Worm (Caenorhabditis elegans): Measurements from ENCODE around the gene Y45F10B.3.

Gene Y45F10B.3

ce11 chrIV:13609755-13610154 lies 16.3 kb downstream of the Y45F10B.3 start, which contains the start of gene C08F11.13 (continued):
- TF ChIP-seq ceh-32 (tag; optimal IDR thresholded peaks at IDR 0.05; ENCODE audit: poor library complexity) (no peak), egl-27 (tag; optimal IDR thresholded peaks at IDR 0.05) (no peak), zip-11 (GFP tag; IDR thresholded peaks at IDR 0.05) (no peak), R02D3.7 (tag; optimal IDR thresholded peaks at IDR 0.05) (no peak), Y48G9A.11 (GFP tag; IDR thresholded peaks at IDR 0.05) (no peak), daf-19 (GFP tag; conservative IDR thresholded peaks at IDR 0.05) (no peak), ZK337.2 (GFP tag; IDR thresholded peaks at IDR 0.05) (no peak), nhr-25 (tag; optimal IDR thresholded peaks at IDR 0.05; ENCODE audit: borderline replicate concordance, insufficient read depth) (no peak), mdl-1 (tag; optimal IDR thresholded peaks at IDR 0.05) (no peak), attf-4 (tag; optimal IDR thresholded peaks at IDR 0.05) (no peak), ceh-44 (GFP tag; IDR thresholded peaks at IDR 0.05) (no peak), F44E2.7 (GFP tag; IDR thresholded peaks at IDR 0.05) (no peak), daf-8 (GFP tag; IDR thresholded peaks at IDR 0.05) (no peak), zfp-2 (tag; optimal IDR thresholded peaks at IDR 0.05) (no peak), dve-1 (tag; optimal IDR thresholded peaks at IDR 0.05; ENCODE audit: insufficient read depth) (peak; percentile 44), nhr-111 (GFP tag; optimal IDR thresholded peaks at IDR 0.05) (no peak), F26F4.8 (GFP tag; conservative IDR thresholded peaks at IDR 0.05) (no peak), ztf-11 (tag; optimal IDR thresholded peaks at IDR 0.05) (no peak), lsy-2 (tag; optimal IDR thresholded peaks at IDR 0.05) (no peak)

- peak; percentile 1 for TF ChIP-seq nhr-28 (tag; optimal IDR thresholded peaks at IDR 0.05)
- TF ChIP-seq sdz-12 (GFP tag; optimal IDR thresholded peaks at IDR 0.05) = no peak
- TF ChIP-seq daf-16 (GFP tag; optimal IDR thresholded peaks at IDR 0.05) = no peak
- peak; percentile 71 for TF ChIP-seq daf-16 (tag; optimal IDR thresholded peaks at IDR 0.05)
- TF ChIP-seq saeg-2 (GFP tag; IDR thresholded peaks at IDR 0.05) = no peak
Measured at ce11 chrIV:13619203-13619602, 25.8 kb downstream of the Y45F10B.3 start, which contains the start of gene C08F11.3. TSS of gene C08F11.3 (plus strand) at chrIV:13619503.

- TF ChIP-seq pqm-1 (tag; optimal IDR thresholded peaks at IDR 0.05) (no peak), ZK546.5 (tag; optimal IDR thresholded peaks at IDR 0.05) (no peak), spr-3 (GFP tag; optimal IDR thresholded peaks at IDR 0.05) (no peak), nhr-237 (tag; optimal IDR thresholded peaks at IDR 0.05) (no peak), R02D3.7 (tag; optimal IDR thresholded peaks at IDR 0.05) (no peak), snpc-1.2 (GFP tag; IDR thresholded peaks at IDR 0.05) (no peak), daf-19 (GFP tag; conservative IDR thresholded peaks at IDR 0.05) (no peak), mxl-3 (GFP tag; optimal IDR thresholded peaks at IDR 0.05) (no peak), aha-1 (tag) (no peak), nhr-25 (tag; optimal IDR thresholded peaks at IDR 0.05; ENCODE audit: borderline replicate concordance, insufficient read depth) (no peak), madf-5 (GFP tag; IDR thresholded peaks at IDR 0.05) (no peak), mes-2 (tag; optimal IDR thresholded peaks at IDR 0.05; ENCODE audit: poor library complexity, severe bottlenecking) (no peak), ceh-32 (tag; optimal IDR thresholded peaks at IDR 0.05; ENCODE audit: poor library complexity) (no peak), skn-1 (tag; optimal IDR thresholded peaks at IDR 0.05) (no peak), nhr-28 (tag; optimal IDR thresholded peaks at IDR 0.05) (no peak), zfp-3 (GFP tag; conservative IDR thresholded peaks at IDR 0.05) (no peak)
Measured at ce11 chrIV:13623533-13623932, 30.1 kb downstream of the Y45F10B.3 start, which contains the start of gene C08F11.1. TSS of gene C08F11.1 (plus strand) at chrIV:13623833.

ce11 chrIV:13626469-13626868 lies 33.0 kb downstream of the Y45F10B.3 start, which contains the start of gene sru-21:
TSS of gene sru-21 (plus strand) at chrIV:13626769.
- TF ChIP-seq lin-39 (tag; optimal IDR thresholded peaks at IDR 0.05) (no peak), madf-5 (GFP tag; IDR thresholded peaks at IDR 0.05) (no peak), nhr-41 (GFP tag; IDR thresholded peaks at IDR 0.05) (no peak), zag-1 (tag; optimal IDR thresholded peaks at IDR 0.05) (no peak), snpc-4 (tag; optimal IDR thresholded peaks at IDR 0.05) (no peak), ztf-7 (tag; optimal IDR thresholded peaks at IDR 0.05) (no peak), tag-97 (GFP tag; IDR thresholded peaks at IDR 0.05) (no peak), fkh-10 (GFP tag; optimal IDR thresholded peaks at IDR 0.05) (no peak), lim-7 (GFP tag; IDR thresholded peaks at IDR 0.05) (no peak), dmd-9 (GFP tag; IDR thresholded peaks at IDR 0.05) (no peak), F26F4.8 (GFP tag; conservative IDR thresholded peaks at IDR 0.05) (no peak), F44E2.7 (GFP tag; IDR thresholded peaks at IDR 0.05) (no peak)

All from whole organism, L4 larva.